Worm (Caenorhabditis elegans): ENCODE results near the gene clik-1.

Gene clik-1

ce11 chrV:6784853-6785492, 16.4 kb upstream of the clik-1 start, which contains the start of the genes spn-4 and spe-39 (continued):
- peak; percentile 30 for TF ChIP-seq nhr-21 (tag; optimal IDR thresholded peaks at IDR 0.05)
- no peak for TF ChIP-seq unc-62 (GFP tag; optimal IDR thresholded peaks at IDR 0.05)
- TF ChIP-seq unc-39 (tag; optimal IDR thresholded peaks at IDR 0.05), result no peak
- peak in 1 of 2 experiments; percentile 10 for TF ChIP-seq mdl-1 (tag; optimal IDR thresholded peaks at IDR 0.05)
- TF ChIP-seq lsy-2 (tag; optimal IDR thresholded peaks at IDR 0.05), result peak; percentile 40 to 84
- TF ChIP-seq unc-55 (GFP tag; optimal IDR thresholded peaks at IDR 0.05), result peak; percentile 90
- no peak for TF ChIP-seq nhr-77 (tag; optimal IDR thresholded peaks at IDR 0.05)

DNA sequence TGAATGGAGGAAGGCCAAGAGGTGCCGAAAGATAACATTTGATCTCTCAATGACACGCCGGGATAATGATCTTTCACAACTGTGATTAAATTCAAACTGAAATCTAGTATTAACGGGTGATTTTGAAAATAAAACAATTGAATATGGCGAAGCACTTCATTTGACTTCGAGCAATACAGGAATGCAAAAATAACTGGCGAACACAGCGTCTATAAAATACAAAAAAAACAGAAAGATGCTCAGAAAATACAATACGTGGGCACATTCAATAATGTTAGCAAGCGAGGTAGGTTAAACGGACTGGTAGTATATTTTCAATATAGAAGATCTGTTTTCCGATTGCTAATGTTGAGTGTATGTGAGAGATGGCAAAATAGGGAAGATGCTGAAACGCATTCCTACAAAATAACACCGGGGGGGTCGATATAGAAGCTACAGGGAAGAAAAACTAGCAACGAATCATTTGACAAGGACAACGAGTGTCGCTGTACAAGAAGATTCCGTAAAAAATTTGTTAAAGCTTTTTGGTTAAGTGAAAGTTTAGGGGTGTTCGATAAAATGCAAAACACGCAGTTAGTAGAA, 14.6 kb upstream of the clik-1 start:
- TF ChIP-seq ZK546.5 (tag; optimal IDR thresholded peaks at IDR 0.05) (no peak), mab-5 (tag; optimal IDR thresholded peaks at IDR 0.05) (no peak), nhr-237 (tag; optimal IDR thresholded peaks at IDR 0.05) (no peak), nhr-21 (tag; optimal IDR thresholded peaks at IDR 0.05) (no peak), F13H6.1 (tag; optimal IDR thresholded peaks at IDR 0.05) (no peak), lin-11 (tag; optimal IDR thresholded peaks at IDR 0.05) (no peak), lin-39 (tag; optimal IDR thresholded peaks at IDR 0.05) (no peak), blmp-1 (tag; optimal IDR thresholded peaks at IDR 0.05; ENCODE audit: insufficient read depth) (no peak), nhr-77 (tag; optimal IDR thresholded peaks at IDR 0.05) (no peak), unc-39 (tag; optimal IDR thresholded peaks at IDR 0.05) (no peak), zag-1 (tag; optimal IDR thresholded peaks at IDR 0.05) (no peak), aly-2 (tag; optimal IDR thresholded peaks at IDR 0.05) (no peak), mdl-1 (tag; optimal IDR thresholded peaks at IDR 0.05) (no peak), sma-3 (GFP tag; optimal IDR thresholded peaks at IDR 0.05) (no peak), R02D3.7 (tag; optimal IDR thresholded peaks at IDR 0.05) (no peak), alr-1 (tag; optimal IDR thresholded peaks at IDR 0.05) (no peak), fos-1 (tag; optimal IDR thresholded peaks at IDR 0.05) (no peak)

DNA sequence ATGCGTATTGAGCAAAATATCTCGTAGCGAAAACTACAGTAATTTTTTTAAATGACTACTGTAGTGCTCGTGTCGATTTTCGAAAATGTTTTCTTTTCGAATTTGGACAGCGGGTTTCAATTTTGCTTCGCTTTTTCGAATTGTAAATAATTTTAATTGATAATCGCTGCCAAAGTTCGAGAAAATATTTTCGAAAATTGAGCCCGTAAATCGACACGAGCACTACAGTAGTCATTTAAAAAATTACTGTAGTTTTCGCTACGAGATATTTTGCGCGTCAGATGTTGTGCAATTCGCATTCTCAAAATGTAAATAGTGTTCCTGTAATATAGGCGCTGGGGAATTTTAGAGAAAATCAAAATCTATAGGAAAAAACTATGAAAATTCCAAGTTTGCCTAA, 13.7 kb upstream of the clik-1 start:
- no peak for TF ChIP-seq lin-39 (tag; optimal IDR thresholded peaks at IDR 0.05)
- no peak for TF ChIP-seq unc-62 (GFP tag; optimal IDR thresholded peaks at IDR 0.05)
- TF ChIP-seq crh-2 (tag; optimal IDR thresholded peaks at IDR 0.05), result no peak
- TF ChIP-seq R02D3.7 (tag; optimal IDR thresholded peaks at IDR 0.05), result no peak
- no peak for TF ChIP-seq Y55F3AM.14 (GFP tag; optimal IDR thresholded peaks at IDR 0.05)
- TF ChIP-seq blmp-1 (tag; optimal IDR thresholded peaks at IDR 0.05; ENCODE audit: insufficient read depth), result no peak
- no peak for TF ChIP-seq nhr-21 (tag; optimal IDR thresholded peaks at IDR 0.05)
- no peak for TF ChIP-seq sem-4 (tag; optimal IDR thresholded peaks at IDR 0.05)
- no peak for TF ChIP-seq mab-5 (tag; optimal IDR thresholded peaks at IDR 0.05)
- TF ChIP-seq nhr-12 (tag; optimal IDR thresholded peaks at IDR 0.05), result no peak
- no peak for TF ChIP-seq egl-27 (tag; optimal IDR thresholded peaks at IDR 0.05)
- no peak for TF ChIP-seq ceh-16 (tag; optimal IDR thresholded peaks at IDR 0.05)
- no peak for TF ChIP-seq nhr-10 (tag; optimal IDR thresholded peaks at IDR 0.05)
- no peak for TF ChIP-seq lin-13 (GFP tag; optimal IDR thresholded peaks at IDR 0.05)
- no peak for TF ChIP-seq sma-9 (GFP tag; optimal IDR thresholded peaks at IDR 0.05)
- TF ChIP-seq sma-9 (tag; optimal IDR thresholded peaks at IDR 0.05), result no peak

DNA sequence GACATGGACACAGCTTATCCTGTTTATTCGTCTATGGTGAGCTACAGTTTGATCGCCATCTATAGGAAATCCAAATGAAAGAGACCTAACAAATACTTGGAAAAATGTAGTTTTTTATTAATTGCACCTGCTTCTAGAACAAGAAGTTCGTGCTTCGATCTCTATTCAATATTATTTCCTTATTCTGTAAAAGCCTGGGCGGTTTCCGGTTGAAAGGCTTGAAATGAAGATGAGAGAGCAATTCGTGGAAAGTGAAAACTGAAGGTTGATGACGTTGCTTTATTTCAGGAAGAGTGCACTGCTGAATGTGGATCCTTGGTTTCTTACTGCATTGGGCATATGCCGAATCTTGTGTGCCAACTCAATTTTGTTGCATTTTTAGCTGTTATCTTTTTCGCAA, 12.1 kb upstream of the clik-1 start:
- no peak for TF ChIP-seq fos-1 (tag; optimal IDR thresholded peaks at IDR 0.05)
- no peak for TF ChIP-seq snpc-4 (tag; optimal IDR thresholded peaks at IDR 0.05)
- no peak for TF ChIP-seq ztf-1 (GFP tag; conservative IDR thresholded peaks at IDR 0.05)
- no peak for TF ChIP-seq nhr-12 (tag; optimal IDR thresholded peaks at IDR 0.05)
- no peak for TF ChIP-seq lin-39 (tag; optimal IDR thresholded peaks at IDR 0.05)
- no peak for TF ChIP-seq lin-11 (tag; optimal IDR thresholded peaks at IDR 0.05)

ce11 chrV:6780166-6780565, 11.6 kb upstream of the clik-1 start, which contains the start of gene ZC404.15:
Gene ZC404.15, plus strand, starts transcription at chrV:6780466.
- no peak for TF ChIP-seq gmeb-1 (tag; optimal IDR thresholded peaks at IDR 0.05)
- no peak for TF ChIP-seq elt-1 (tag; optimal IDR thresholded peaks at IDR 0.05)
- TF ChIP-seq ceh-16 (tag; optimal IDR thresholded peaks at IDR 0.05), result no peak
- no peak for TF ChIP-seq sma-3 (GFP tag; optimal IDR thresholded peaks at IDR 0.05)
- no peak for TF ChIP-seq C34F6.9 (tag; optimal IDR thresholded peaks at IDR 0.05)
- TF ChIP-seq ztf-1 (GFP tag; conservative IDR thresholded peaks at IDR 0.05), result no peak
- no peak for TF ChIP-seq nhr-12 (tag; optimal IDR thresholded peaks at IDR 0.05)
- TF ChIP-seq nhr-23 (tag; optimal IDR thresholded peaks at IDR 0.05), result no peak
- no peak for TF ChIP-seq nhr-6 (tag; optimal IDR thresholded peaks at IDR 0.05)
- no peak for TF ChIP-seq sma-9 (GFP tag; optimal IDR thresholded peaks at IDR 0.05)
- no peak for TF ChIP-seq sma-9 (tag; optimal IDR thresholded peaks at IDR 0.05)

Measured in whole organism, L2 larva.